Fruit fly (Drosophila melanogaster): ENCODE data around the gene CG9951.

Gene CG9951

DNA sequence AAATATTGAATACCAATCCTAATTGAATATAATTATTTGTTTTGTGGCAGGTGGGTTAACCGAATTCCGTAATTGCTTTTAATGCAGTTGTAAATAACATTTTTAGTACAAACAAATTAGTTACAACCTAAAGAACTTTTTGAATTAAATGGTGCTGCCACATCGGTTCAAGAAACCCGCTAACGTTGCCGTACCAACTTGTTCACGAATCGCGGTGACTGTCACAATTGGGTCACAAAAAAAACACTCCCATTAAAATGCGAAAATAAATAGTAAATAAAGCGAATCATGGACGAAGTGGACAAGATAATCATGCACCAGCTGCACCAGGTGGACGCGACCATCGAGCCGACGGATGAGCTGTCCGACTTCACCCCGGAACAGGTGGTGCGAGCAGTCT lies at the start of gene CG9951 (continued):
- TF ChIP-seq trem (tag; optimal IDR thresholded peaks at IDR 0.05) (peak; percentile 22), YL-1 (GFP tag; optimal IDR thresholded peaks at IDR 0.05) (peak; percentile 12), CG2116 (GFP tag; optimal IDR thresholded peaks at IDR 0.05) (peak; percentile 43), CG14710 (tag; optimal IDR thresholded peaks at IDR 0.05) (peak; percentile 37), CG3726 (GFP tag; IDR thresholded peaks at IDR 0.05) (no peak), sqz (GFP tag; optimal IDR thresholded peaks at IDR 0.05) (peak; percentile 87)

DNA sequence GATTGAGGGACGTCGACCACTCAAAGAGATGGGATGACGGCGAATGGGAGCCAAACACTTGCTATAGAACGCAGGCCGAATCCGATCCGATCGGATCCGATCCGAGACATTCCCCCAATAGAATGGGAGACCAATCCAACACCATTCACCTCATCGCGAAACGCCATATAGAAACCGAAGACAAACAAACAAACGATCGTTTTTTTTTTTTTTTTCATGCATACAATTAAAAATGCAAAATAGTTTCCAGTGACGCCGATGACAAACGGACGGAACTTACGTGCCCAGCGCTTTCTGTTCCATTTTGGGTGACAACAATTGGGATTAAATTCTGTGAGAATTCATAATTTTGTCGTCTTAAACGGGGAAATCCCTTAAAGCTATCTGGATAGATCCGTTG lies 49.0 kb upstream of the CG9951 start:
- TF ChIP-seq sna (GFP tag; IDR thresholded peaks at IDR 0.05; ENCODE audit: partially characterized antibody), result no peak
- TF ChIP-seq grn (GFP tag; optimal IDR thresholded peaks at IDR 0.05), result no peak
- peak; percentile 12 for TF ChIP-seq Deaf1 (tag; optimal IDR thresholded peaks at IDR 0.05)
- TF ChIP-seq chinmo (GFP tag; IDR thresholded peaks at IDR 0.05; ENCODE audit: partially characterized antibody), result peak; percentile 77; the same call in 2 of the 4 replicates
- no peak for TF ChIP-seq CG6854 (GFP tag; optimal IDR thresholded peaks at IDR 0.05)
- TF ChIP-seq CG11504 (tag; optimal IDR thresholded peaks at IDR 0.05), result no peak
- no peak for TF ChIP-seq CG4707 (GFP tag; optimal IDR thresholded peaks at IDR 0.05)
- TF ChIP-seq vvl (GFP tag; IDR thresholded peaks at IDR 0.05), result peak; percentile 70
- no peak for TF ChIP-seq Max (GFP tag; optimal IDR thresholded peaks at IDR 0.05)
- TF ChIP-seq NFAT (GFP tag; IDR thresholded peaks at IDR 0.05), result 0 out of 2 replicates have a peak, but pooled peaks have one; percentile 27

DNA sequence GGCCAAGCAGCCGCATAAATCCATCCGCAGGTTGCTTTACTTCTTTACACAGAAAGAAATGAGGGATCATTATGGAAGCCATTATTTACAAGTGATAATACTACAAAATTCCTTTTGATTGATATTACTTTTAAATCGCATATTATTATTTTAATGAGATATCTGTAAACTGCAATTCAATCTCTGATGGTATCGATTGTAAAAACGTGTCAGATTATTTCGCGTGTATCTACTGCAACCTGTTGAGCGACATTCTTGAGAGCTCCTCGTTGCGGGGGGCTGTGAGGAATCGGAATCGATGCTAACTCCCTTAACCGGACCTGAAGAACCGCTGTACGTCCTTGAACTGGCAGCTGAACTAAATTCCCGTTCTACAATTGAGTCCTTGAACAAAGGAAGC lies 44.9 kb upstream of the CG9951 start:
- TF ChIP-seq dimm (GFP tag; IDR thresholded peaks at IDR 0.05) (no peak), YL-1 (GFP tag; optimal IDR thresholded peaks at IDR 0.05) (no peak), CG16779 (GFP tag; IDR thresholded peaks at IDR 0.05) (no peak), kni (GFP tag; optimal IDR thresholded peaks at IDR 0.05) (no peak), hbn (GFP tag; IDR thresholded peaks at IDR 0.05; ENCODE audit: partially characterized antibody) (no peak), CG3065 (GFP tag; optimal IDR thresholded peaks at IDR 0.05) (no peak), tna (GFP tag; IDR thresholded peaks at IDR 0.05; ENCODE audit: partially characterized antibody) (no peak), bsh (GFP tag; optimal IDR thresholded peaks at IDR 0.05) (peak; percentile 34 to 82), Ptx1 (GFP tag; IDR thresholded peaks at IDR 0.05) (no peak), dmrt99B (tag; optimal IDR thresholded peaks at IDR 0.05) (no peak), CG6689 (GFP tag; IDR thresholded peaks at IDR 0.05) (0 out of 2 replicates have a peak, but pooled peaks have one; percentile 21), Med (GFP tag) (peak; percentile 38), ems (GFP tag; optimal IDR thresholded peaks at IDR 0.05) (no peak), Bdp1 (GFP tag; optimal IDR thresholded peaks at IDR 0.05) (no peak), CG3281 (GFP tag; optimal IDR thresholded peaks at IDR 0.05) (no peak), Bgb (GFP tag; IDR thresholded peaks at IDR 0.05; ENCODE audit: partially characterized antibody) (no peak), slbo (GFP tag; IDR thresholded peaks at IDR 0.05) (no peak), Ssrp (tag; optimal IDR thresholded peaks at IDR 0.05) (no peak), vvl (GFP tag; IDR thresholded peaks at IDR 0.05) (no peak), CG10979 (tag; optimal IDR thresholded peaks at IDR 0.05) (no peak), Drgx (GFP tag; IDR thresholded peaks at IDR 0.05) (peak; percentile 63), trem (tag; optimal IDR thresholded peaks at IDR 0.05) (no peak), pnt (GFP tag; optimal IDR thresholded peaks at IDR 0.05) (no peak), CG7271 (tag; optimal IDR thresholded peaks at IDR 0.05) (no peak), dmrt11E (tag; optimal IDR thresholded peaks at IDR 0.05) (peak; percentile 22), CG33213 (GFP tag; optimal IDR thresholded peaks at IDR 0.05) (no peak), CTCF (GFP tag; optimal IDR thresholded peaks at IDR 0.05) (no peak), sens (GFP tag) (peak; percentile 55), Nf-YC (tag; optimal IDR thresholded peaks at IDR 0.05) (no peak), nom (GFP tag; optimal IDR thresholded peaks at IDR 0.05) (peak; percentile 93), Hr3 (GFP tag; optimal IDR thresholded peaks at IDR 0.05) (no peak), CG6791 (GFP tag; IDR thresholded peaks at IDR 0.05; ENCODE audit: partially characterized antibody) (no peak), Doc3 (GFP tag; IDR thresholded peaks at IDR 0.05; ENCODE audit: partially characterized antibody) (no peak), E2f1 (GFP tag; IDR thresholded peaks at IDR 0.05) (no peak), onecut (GFP tag; IDR thresholded peaks at IDR 0.05) (no peak)

All from whole organism, embryonic.